Worm (Caenorhabditis elegans) whole organism, L4 larva: ENCODE results near the gene fbxc-23.
A peak's percentile ranks its signal among the peaks of the same experiment; 100 is the strongest.

Experiments
- Y105C5A.15 ChIP-seq: fragments of 200-800 bp; sonication (Bioruptor generic); IDR thresholded peaks from 2 replicates; pipeline ENCODE4 v1.3.6; 2022; ENCODE audit warnings: missing genetic modification characterization, missing compliant biosample characterization
- Y48G9A.11 ChIP-seq: fragments of 200-800 bp; sonication (Bioruptor generic); IDR thresholded peaks from 2 replicates; pipeline ENCODE4 v1.3.6; 2022; ENCODE audit warnings: missing genetic modification reagents, missing genetic modification characterization, missing compliant biosample characterization
- ZK337.2 ChIP-seq: fragments of 200-800 bp; sonication (Bioruptor generic); IDR thresholded peaks from 2 replicates; pipeline ENCODE4 v1.3.6; 2022; ENCODE audit warnings: missing genetic modification reagents, missing genetic modification characterization, missing compliant biosample characterization
- ceh-82 ChIP-seq: sonication (generic microtip); optimal IDR thresholded peaks from 2 replicates; lab custom pipeline; 2017; ENCODE audit warnings: missing biosample characterization, missing genetic modification characterization
- cey-2 ChIP-seq: sonication (generic microtip); optimal IDR thresholded peaks from 3 replicates; lab custom pipeline; 2017; ENCODE audit warnings: missing genetic modification characterization, mild to moderate bottlenecking, missing compliant biosample characterization, antibody characterized with exemption, borderline replicate concordance; ENCODE audit not compliant: insufficient read depth
- madf-9 ChIP-seq: fragments of 200-800 bp; sonication (Bioruptor generic); conservative IDR thresholded peaks from 2 replicates; pipeline ENCODE4 v1.3.6; 2022; ENCODE audit warnings: missing genetic modification reagents, missing genetic modification characterization, missing compliant biosample characterization
- set-16 ChIP-seq: fragments of 200-800 bp; sonication (Bioruptor generic); IDR thresholded peaks from 2 replicates; pipeline ENCODE4 v1.3.6; 2022; ENCODE audit warnings: missing genetic modification reagents, missing genetic modification characterization, missing compliant biosample characterization
- tra-1 ChIP-seq: fragments of 200-800 bp; sonication (Bioruptor generic); IDR thresholded peaks from 2 replicates; pipeline ENCODE4 v1.3.6; 2022; ENCODE audit warnings: missing genetic modification reagents, missing genetic modification characterization, missing compliant biosample characterization
- unc-39 ChIP-seq: sonication (generic microtip); optimal IDR thresholded peaks from 2 replicates; lab custom pipeline; 2017; ENCODE audit warnings: missing biosample characterization, missing genetic modification characterization
- ztf-7 ChIP-seq: fragments of 150-350 bp; optimal IDR thresholded peaks from 2 replicates; lab custom pipeline; 2014; ENCODE audit warnings: missing biosample characterization, missing genetic modification characterization

Gene fbxc-23

DNA sequence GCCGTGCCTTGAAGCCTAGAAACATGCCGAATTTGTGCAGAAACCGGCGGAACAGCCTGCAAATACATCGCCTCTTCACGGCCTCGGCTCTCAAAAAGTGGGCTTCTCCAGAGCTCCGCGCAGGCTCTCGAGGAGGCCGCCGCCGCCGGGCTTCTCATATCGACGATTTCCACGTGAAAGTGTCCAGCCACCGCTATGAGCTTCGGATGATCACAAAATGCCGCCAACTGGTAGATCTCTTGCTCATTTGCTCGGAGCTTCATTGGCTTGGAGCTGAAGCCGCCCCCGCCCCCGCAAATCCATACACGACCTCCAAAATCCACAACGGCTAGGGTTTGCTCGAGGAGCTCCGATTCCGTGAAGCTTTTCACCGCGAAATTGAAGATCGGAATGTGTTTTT is 35.8 kb downstream of the fbxc-23 start:
- TF ChIP-seq set-16 (peak; percentile 87), Y48G9A.11 (GFP tag; lab: Robert Waterston, UW) (peak; percentile 30; the same call in 1 of the 2 replicates), ZK337.2 (no peak)

DNA sequence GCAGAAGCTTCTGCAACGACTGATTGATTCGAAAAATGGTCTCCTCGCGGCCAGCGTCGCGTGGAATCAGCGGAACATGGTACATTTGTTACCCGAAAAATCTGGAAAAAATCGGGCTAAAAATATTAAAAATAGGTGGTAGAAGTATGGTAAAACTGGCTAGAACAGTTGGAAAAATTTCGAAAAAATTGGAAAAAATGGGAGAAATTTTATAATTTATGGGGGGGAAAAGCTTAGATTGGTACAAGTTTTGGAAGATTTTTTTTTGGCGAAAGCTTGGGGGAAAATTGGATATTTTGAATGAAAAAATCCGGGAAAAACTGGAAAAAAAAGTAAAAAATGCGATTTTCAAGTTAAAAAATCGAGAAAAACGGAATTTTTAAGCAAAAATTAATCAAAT is 48.8 kb downstream of the fbxc-23 start, which contains the start of gene ddl-2:
Gene ddl-2, minus strand, starts transcription at position 101 of the 400 bp plus-strand sequence.
- TF ChIP-seq Y105C5A.15 (GFP tag; lab: Robert Waterston, UW) (no peak), tra-1 (GFP tag; lab: Robert Waterston, UW) (no peak), ceh-82 (no peak), cey-2 (tag; lab: Kevin White, UChicago) (no peak), madf-9 (GFP tag; lab: Robert Waterston, UW) (no peak), unc-39 (tag; lab: Kevin White, UChicago) (no peak), ztf-7 (no peak)
- TF ChIP-seq, all 104 proteins: peak for 0
